Fruit fly (Drosophila melanogaster) whole organism: ENCODE data around the gene CG11893.

ENCODE experiments used
- Dll ChIP-seq: fragments of >200 bp; optimal IDR thresholded peaks from 2 replicates; lab custom pipeline; 2017
- EcR ChIP-seq, 2 experiments: fragments of >200 bp; optimal IDR thresholded peaks; 2 replicates each; lab custom pipeline; 2017; ENCODE audit warnings: missing biosample characterization in 2 of 2, missing genetic modification characterization in 2 of 2, missing genetic modification reagents in 2 of 2
- pan ChIP-seq: fragments of >200 bp; optimal IDR thresholded peaks from 2 replicates; lab custom pipeline; 2017
- psq ChIP-seq: fragments of >200 bp; optimal IDR thresholded peaks from 2 replicates; lab custom pipeline; 2017
- usp ChIP-seq: fragments of >200 bp; optimal IDR thresholded peaks from 2 replicates; lab custom pipeline; 2017; ENCODE audit warnings: missing biosample characterization, missing genetic modification characterization, mixed read lengths

- TF ChIP-seq Dll (lab: Kevin White, UChicago) (no peak), pan (no peak), usp (GFP tag; lab: Kevin White, UChicago) (no peak), psq (no peak), EcR (GFP tag; optimal IDR thresholded peaks at IDR 0.05; lab: Kevin White, UChicago) (no peak)
Observed at dm6 chr3R:25289589-25289988, at the start of gene CG11893.
